In the genomic region with DNA sequence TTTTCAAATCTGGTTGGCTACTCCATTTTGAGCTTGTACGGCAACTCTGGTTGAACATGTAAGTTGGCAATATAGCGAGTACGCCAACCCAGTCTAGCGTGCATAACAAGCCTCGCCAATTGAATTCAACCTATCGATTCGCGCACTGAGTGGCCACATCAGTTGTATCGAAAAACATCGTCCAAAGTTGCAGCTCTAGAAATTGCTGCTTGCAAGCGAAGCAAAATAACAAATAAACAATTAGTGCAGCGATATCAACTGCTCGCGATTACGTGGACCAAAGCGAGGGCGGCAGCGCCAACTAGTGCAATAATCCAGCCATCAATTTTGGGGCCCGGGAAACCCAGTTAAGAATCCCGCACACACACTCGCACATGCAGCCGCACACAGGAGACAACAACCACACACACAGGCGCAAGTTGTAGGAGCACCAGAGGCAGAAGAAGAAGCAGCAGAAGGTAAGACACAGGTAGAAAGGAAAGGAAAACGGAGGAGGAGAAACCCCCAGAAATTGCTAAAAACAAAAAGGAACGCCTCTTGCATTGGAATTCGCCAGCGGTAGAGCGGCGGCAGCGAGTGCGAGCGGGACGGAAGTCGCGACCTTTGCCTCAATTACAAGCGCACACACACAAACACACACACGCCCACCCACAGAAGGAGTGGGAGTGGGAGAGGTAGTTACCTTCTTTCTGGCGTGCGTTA, we compare ENCODE assay signal across 1 fruit fly cellular context.
TF ChIP-seq lines count a peak whose summit lies in the region.

No protein-coding gene starts in this region.

TF ChIP-seq in whole organism, embryonic, 481 proteins besides CTCF, POLR2A, EP300 and RAD21 (continued from another document):
- TF ChIP-seq ssp (GFP tag; IDR thresholded peaks at IDR 0.05; lab: Robert Waterston, UW) (peak; percentile 31; the same call in 1 of the 2 replicates), CG16815 (GFP tag; optimal IDR thresholded peaks at IDR 0.05; lab: Kevin White, UChicago) (no peak), pfk (GFP tag; optimal IDR thresholded peaks at IDR 0.05; lab: Kevin White, UChicago) (no peak), toy (GFP tag; IDR thresholded peaks at IDR 0.05; lab: Robert Waterston, UW) (no peak), CG10321 (GFP tag; IDR thresholded peaks at IDR 0.05; lab: Robert Waterston, UW) (no peak), CG30403 (GFP tag; optimal IDR thresholded peaks at IDR 0.05; lab: Kevin White, UChicago) (peak; percentile 47), psq (GFP tag; optimal IDR thresholded peaks at IDR 0.05; lab: Kevin White, UChicago) (no peak), HLHmδ (GFP tag; optimal IDR thresholded peaks at IDR 0.05; lab: Kevin White, UChicago) (no peak), sd (tag; optimal IDR thresholded peaks at IDR 0.05; lab: Kevin White, UChicago) (peak; percentile 54), CG31388 (GFP tag; optimal IDR thresholded peaks at IDR 0.05; lab: Kevin White, UChicago) (no peak), CG9437 (GFP tag; optimal IDR thresholded peaks at IDR 0.05; lab: Kevin White, UChicago) (no peak), CG11695 (GFP tag; IDR thresholded peaks at IDR 0.05; lab: Robert Waterston, UW) (no peak), crc (GFP tag; optimal IDR thresholded peaks at IDR 0.05; lab: Kevin White, UChicago) (no peak), Hsf (GFP tag; optimal IDR thresholded peaks at IDR 0.05; lab: Kevin White, UChicago) (peak; percentile 8), Doc2 (GFP tag; IDR thresholded peaks at IDR 0.05; lab: Robert Waterston, UW) (no peak), CG8765 (GFP tag; IDR thresholded peaks at IDR 0.05; lab: Robert Waterston, UW) (no peak), Abd-B (GFP tag; optimal IDR thresholded peaks at IDR 0.05; lab: Kevin White, UChicago) (peak; percentile 62), CG9876 (GFP tag; optimal IDR thresholded peaks at IDR 0.05; lab: Kevin White, UChicago) (no peak), CG9797 (GFP tag; optimal IDR thresholded peaks at IDR 0.05; lab: Kevin White, UChicago) (peak; percentile 63), CG32772 (GFP tag; IDR thresholded peaks at IDR 0.05; lab: Robert Waterston, UW) (no peak), Chrac-16 (GFP tag; optimal IDR thresholded peaks at IDR 0.05; lab: Kevin White, UChicago) (no peak), bbx (GFP tag; IDR thresholded peaks at IDR 0.05; lab: Robert Waterston, UW; ENCODE audit: partially characterized antibody) (peak; percentile 90), CG7839 (tag; optimal IDR thresholded peaks at IDR 0.05; lab: Kevin White, UChicago) (no peak), CG12299 (tag; optimal IDR thresholded peaks at IDR 0.05; lab: Kevin White, UChicago) (no peak), Nf-YB (GFP tag; optimal IDR thresholded peaks at IDR 0.05; lab: Kevin White, UChicago) (peak; percentile 35), GATAe (GFP tag; conservative IDR thresholded peaks at IDR 0.05; lab: Robert Waterston, UW) (no peak), tio (GFP tag; optimal IDR thresholded peaks at IDR 0.05; lab: Kevin White, UChicago) (no peak), Bteb2 (GFP tag; optimal IDR thresholded peaks at IDR 0.05; lab: Kevin White, UChicago) (no peak), Opbp (GFP tag; IDR thresholded peaks at IDR 0.05; lab: Robert Waterston, UW; ENCODE audit: partially characterized antibody) (peak; percentile 95), ro (GFP tag; IDR thresholded peaks at IDR 0.05; lab: Robert Waterston, UW) (no peak), CrebB (tag; optimal IDR thresholded peaks at IDR 0.05; lab: Kevin White, UChicago) (no peak), seq (GFP tag; IDR thresholded peaks at IDR 0.05; lab: Robert Waterston, UW) (no peak)
